Worm (Caenorhabditis elegans) whole organism, L2 larva: ENCODE measurements around the gene C07D10.6.

Experiments used
- C34F6.9 ChIP-seq: fragments of 150-350 bp; optimal IDR thresholded peaks from 2 replicates; lab custom pipeline; 2014; ENCODE audit warnings: missing biosample characterization, missing genetic modification characterization
- F13H6.1 ChIP-seq: sonication (generic microtip); optimal IDR thresholded peaks from 2 replicates; lab custom pipeline; 2016; ENCODE audit warnings: missing genetic modification characterization, missing compliant biosample characterization
- Y55F3AM.14 ChIP-seq: fragments of 200-800 bp; sonication (Bioruptor generic); optimal IDR thresholded peaks from 2 replicates; lab custom pipeline; 2018; ENCODE audit warnings: mild to moderate bottlenecking, missing genetic modification characterization, missing compliant biosample characterization
- ZK546.5 ChIP-seq: sonication (generic microtip); optimal IDR thresholded peaks from 2 replicates; lab custom pipeline; 2017; ENCODE audit warnings: missing biosample characterization, missing genetic modification characterization
- alr-1 ChIP-seq: fragments of 150-350 bp; optimal IDR thresholded peaks from 2 replicates; lab custom pipeline; 2014; ENCODE audit warnings: missing biosample characterization, missing genetic modification characterization
- aly-2 ChIP-seq: fragments of 150-350 bp; optimal IDR thresholded peaks from 2 replicates; lab custom pipeline; 2014; ENCODE audit warnings: missing biosample characterization, missing genetic modification characterization
- ama-1 ChIP-seq: fragments of 150-350 bp; optimal IDR thresholded peaks from 2 replicates; lab custom pipeline; 2018; ENCODE audit warnings: inconsistent platforms
- blmp-1 ChIP-seq: sonication (generic microtip); optimal IDR thresholded peaks from 2 replicates; lab custom pipeline; 2017; ENCODE audit warnings: missing genetic modification characterization, mild to moderate bottlenecking, missing compliant biosample characterization, antibody characterized with exemption, moderate library complexity; ENCODE audit not compliant: insufficient read depth
- ceh-16 ChIP-seq: fragments of 150-350 bp; optimal IDR thresholded peaks from 2 replicates; lab custom pipeline; 2014; ENCODE audit warnings: missing biosample characterization, missing genetic modification characterization
- crh-2 ChIP-seq: sonication (generic microtip); optimal IDR thresholded peaks from 2 replicates; lab custom pipeline; 2017; ENCODE audit warnings: missing biosample characterization, missing genetic modification characterization
- dmd-4 ChIP-seq: sonication (generic microtip); optimal IDR thresholded peaks from 2 replicates; lab custom pipeline; 2017; ENCODE audit warnings: missing biosample characterization, missing genetic modification characterization
- egl-27 ChIP-seq: sonication (generic microtip); optimal IDR thresholded peaks from 3 replicates; lab custom pipeline; 2017; ENCODE audit warnings: missing biosample characterization, missing genetic modification reagents, missing genetic modification characterization
- elt-1 ChIP-seq: fragments of 150-350 bp; optimal IDR thresholded peaks from 2 replicates; lab custom pipeline; 2014; ENCODE audit warnings: missing biosample characterization, missing genetic modification characterization
- elt-3 ChIP-seq: sonication (generic microtip); optimal IDR thresholded peaks from 2 replicates; lab custom pipeline; 2017; ENCODE audit warnings: missing biosample characterization, missing genetic modification characterization
- fos-1 ChIP-seq: fragments of 150-350 bp; optimal IDR thresholded peaks from 2 replicates; lab custom pipeline; 2014; ENCODE audit warnings: missing biosample characterization, missing genetic modification characterization
- gmeb-1 ChIP-seq: fragments of 150-350 bp; optimal IDR thresholded peaks from 2 replicates; lab custom pipeline; 2014; ENCODE audit warnings: missing biosample characterization, missing genetic modification characterization
- lin-13 ChIP-seq: fragments of 150-350 bp; optimal IDR thresholded peaks from 2 replicates; lab custom pipeline; 2014; ENCODE audit warnings: missing biosample characterization, missing genetic modification reagents, missing genetic modification characterization
- lsy-2 ChIP-seq, 2 experiments: fragments of 150-350 bp in 1 of 2; sonication (generic microtip) in 1 of 2; optimal IDR thresholded peaks; 2 replicates each; lab custom pipeline; 2014 to 2017; ENCODE audit warnings: missing biosample characterization in 2 of 2, missing genetic modification characterization in 2 of 2
- mab-5 ChIP-seq: fragments of 150-350 bp; optimal IDR thresholded peaks from 2 replicates; lab custom pipeline; 2014; ENCODE audit warnings: missing biosample characterization, missing genetic modification characterization
- mbf-1 ChIP-seq: sonication (generic microtip); optimal IDR thresholded peaks from 2 replicates; lab custom pipeline; 2017; ENCODE audit warnings: missing biosample characterization, missing genetic modification characterization
- mdl-1 ChIP-seq, 2 experiments: fragments of 150-350 bp in 1 of 2; sonication (generic microtip) in 1 of 2; optimal IDR thresholded peaks; 2 replicates each; lab custom pipeline; 2017; ENCODE audit warnings: missing biosample characterization in 2 of 2, missing genetic modification characterization in 2 of 2
- nhr-10 ChIP-seq: sonication (generic microtip); optimal IDR thresholded peaks from 2 replicates; lab custom pipeline; 2017; ENCODE audit warnings: missing biosample characterization, missing genetic modification characterization
- nhr-11 ChIP-seq: fragments of 150-350 bp; optimal IDR thresholded peaks from 2 replicates; lab custom pipeline; 2014; ENCODE audit warnings: missing biosample characterization, missing genetic modification characterization
- nhr-12 ChIP-seq: fragments of 150-350 bp; optimal IDR thresholded peaks from 2 replicates; lab custom pipeline; 2014; ENCODE audit warnings: missing biosample characterization, missing genetic modification characterization
- nhr-129 ChIP-seq: fragments of 150-350 bp; optimal IDR thresholded peaks from 2 replicates; lab custom pipeline; 2014; ENCODE audit warnings: missing biosample characterization, missing genetic modification characterization
- nhr-21 ChIP-seq: fragments of 150-350 bp; optimal IDR thresholded peaks from 2 replicates; lab custom pipeline; 2014; ENCODE audit warnings: missing biosample characterization, missing genetic modification characterization
- nhr-23 ChIP-seq: fragments of 150-350 bp; optimal IDR thresholded peaks from 2 replicates; lab custom pipeline; 2014; ENCODE audit warnings: missing biosample characterization, missing genetic modification reagents, missing genetic modification characterization
- nhr-237 ChIP-seq: fragments of 150-350 bp; optimal IDR thresholded peaks from 2 replicates; lab custom pipeline; 2014; ENCODE audit warnings: missing biosample characterization, missing genetic modification characterization
- nhr-25 ChIP-seq: fragments of 150-350 bp; sonication (generic microtip); optimal IDR thresholded peaks from 3 replicates; lab custom pipeline; 2014; ENCODE audit warnings: missing biosample characterization, missing genetic modification characterization
- nhr-6 ChIP-seq: fragments of 150-350 bp; optimal IDR thresholded peaks from 2 replicates; lab custom pipeline; 2014; ENCODE audit warnings: missing biosample characterization, missing genetic modification characterization
- sem-4 ChIP-seq: fragments of 150-350 bp; optimal IDR thresholded peaks from 2 replicates; lab custom pipeline; 2014; ENCODE audit warnings: missing biosample characterization, missing genetic modification reagents, missing genetic modification characterization
- sma-9 ChIP-seq, 2 experiments: fragments of 150-350 bp in 1 of 2; sonication (generic microtip) in 1 of 2; optimal IDR thresholded peaks; 2 replicates each; lab custom pipeline; 2014 to 2016; ENCODE audit warnings: missing genetic modification characterization in 2 of 2, mild to moderate bottlenecking in 1 of 2, missing biosample characterization in 1 of 2, missing compliant biosample characterization in 1 of 2, missing genetic modification reagents in 1 of 2, moderate library complexity in 1 of 2
- unc-39 ChIP-seq: fragments of 150-350 bp; optimal IDR thresholded peaks from 2 replicates; lab custom pipeline; 2014; ENCODE audit warnings: missing biosample characterization, missing genetic modification characterization
- unc-55 ChIP-seq: fragments of 150-350 bp; sonication (generic microtip); optimal IDR thresholded peaks from 3 replicates; lab custom pipeline; 2014; ENCODE audit warnings: missing biosample characterization, missing genetic modification reagents, missing genetic modification characterization
- unc-62 ChIP-seq: fragments of 150-350 bp; optimal IDR thresholded peaks from 2 replicates; lab custom pipeline; 2014; ENCODE audit warnings: missing biosample characterization, missing genetic modification reagents, missing genetic modification characterization
- zag-1 ChIP-seq: fragments of 150-350 bp; optimal IDR thresholded peaks from 2 replicates; lab custom pipeline; 2014; ENCODE audit warnings: missing biosample characterization, missing genetic modification characterization
- ztf-1 ChIP-seq: fragments of 200-800 bp; sonication (Bioruptor generic); conservative IDR thresholded peaks from 2 replicates; pipeline ENCODE4 v1.3.6; 2022; ENCODE audit warnings: missing genetic modification characterization, missing compliant biosample characterization
- ztf-11 ChIP-seq: sonication (generic microtip); optimal IDR thresholded peaks from 2 replicates; lab custom pipeline; 2017; ENCODE audit warnings: missing biosample characterization, missing genetic modification characterization

The C07D10.6 gene

ce11 chrII:7352507-7352906 is 26.6 kb upstream of the C07D10.6 start, which contains the start of gene hsp-4:
hsp-4 (minus strand) TSS chrII:7352645.
- TF ChIP-seq nhr-10 (tag; lab: Kevin White, UChicago) (no peak), F13H6.1 (tag; lab: Kevin White, UChicago) (no peak), nhr-6 (tag; lab: Kevin White, UChicago) (no peak), dmd-4 (tag; lab: Kevin White, UChicago) (no peak), crh-2 (tag; lab: Kevin White, UChicago) (peak; percentile 83), ztf-1 (GFP tag; lab: Robert Waterston, UW) (no peak), nhr-23 (tag; lab: Kevin White, UChicago) (no peak), nhr-25 (no peak), lsy-2 (tag; optimal IDR thresholded peaks at IDR 0.05; lab: Kevin White, UChicago) (no peak), nhr-129 (no peak), aly-2 (tag; lab: Kevin White, UChicago) (no peak), blmp-1 (tag; lab: Kevin White, UChicago) (no peak), unc-62 (no peak), sma-9 (GFP tag; optimal IDR thresholded peaks at IDR 0.05; lab: Kevin White, UChicago) (no peak), sma-9 (tag; optimal IDR thresholded peaks at IDR 0.05; lab: Kevin White, UChicago) (no peak), sem-4 (tag; lab: Kevin White, UChicago) (no peak), nhr-21 (tag; lab: Kevin White, UChicago) (no peak), unc-39 (tag; lab: Kevin White, UChicago) (no peak), egl-27 (tag; lab: Kevin White, UChicago) (no peak), C34F6.9 (no peak), unc-55 (GFP tag; lab: Kevin White, UChicago) (peak; percentile 1), mbf-1 (tag; lab: Kevin White, UChicago) (no peak), ama-1 (lab: Kevin White, UChicago) (peak; percentile 2), fos-1 (peak; percentile 51), zag-1 (no peak)

- TF ChIP-seq nhr-21 (tag; lab: Kevin White, UChicago) (no peak), ceh-16 (no peak), nhr-12 (tag; lab: Kevin White, UChicago) (no peak), gmeb-1 (tag; lab: Kevin White, UChicago) (no peak), mdl-1 (tag; optimal IDR thresholded peaks at IDR 0.05; lab: Kevin White, UChicago) (no peak), sma-9 (GFP tag; optimal IDR thresholded peaks at IDR 0.05; lab: Kevin White, UChicago) (no peak), sma-9 (tag; optimal IDR thresholded peaks at IDR 0.05; lab: Kevin White, UChicago) (no peak), C34F6.9 (no peak), nhr-23 (tag; lab: Kevin White, UChicago) (no peak), mbf-1 (tag; lab: Kevin White, UChicago) (no peak), nhr-6 (tag; lab: Kevin White, UChicago) (no peak), mab-5 (tag; lab: Kevin White, UChicago) (no peak), zag-1 (no peak), ztf-11 (no peak), nhr-129 (no peak), alr-1 (no peak), unc-39 (tag; lab: Kevin White, UChicago) (no peak), nhr-237 (tag; lab: Kevin White, UChicago) (no peak), elt-1 (tag; lab: Kevin White, UChicago) (no peak), ZK546.5 (no peak), lin-13 (no peak)
Observed at ce11 chrII:7353027-7353426, 26.1 kb upstream of the C07D10.6 start.

DNA sequence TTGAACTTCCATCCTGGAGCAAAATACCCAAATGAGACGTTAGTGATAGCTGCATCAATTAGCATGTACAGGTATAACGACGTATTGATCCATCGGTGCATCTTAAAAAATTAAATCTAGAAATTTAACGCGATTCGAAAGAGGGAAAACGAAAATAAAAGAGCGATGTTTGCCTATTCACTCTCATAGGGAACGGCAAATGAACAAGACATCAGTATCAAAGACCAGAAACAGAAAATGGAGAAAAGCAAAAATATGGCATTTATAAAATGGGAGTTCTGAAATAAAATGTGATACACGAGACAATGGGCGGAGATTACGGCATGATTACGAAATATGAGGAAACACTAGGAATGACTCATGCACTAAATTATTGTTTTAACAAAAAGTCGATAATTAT is 22.8 kb upstream of the C07D10.6 start, which contains the start of gene haf-2:
Gene haf-2, minus strand, starts transcription at position 101 of the 400 bp plus-strand sequence.
- TF ChIP-seq Y55F3AM.14 (GFP tag; lab: Kevin White, UChicago) (no peak), ZK546.5 (no peak), elt-3 (tag; lab: Kevin White, UChicago) (no peak), blmp-1 (tag; lab: Kevin White, UChicago) (no peak), unc-62 (no peak), nhr-25 (no peak), mdl-1 (tag; optimal IDR thresholded peaks at IDR 0.05; lab: Kevin White, UChicago) (no peak), egl-27 (tag; lab: Kevin White, UChicago) (no peak), mab-5 (tag; lab: Kevin White, UChicago) (no peak), zag-1 (no peak), nhr-11 (no peak)
